Fruit fly (Drosophila melanogaster) whole organism, pupa: Measurements from ENCODE around the gene CG12814.

ENCODE experiments used
- CG10348 ChIP-seq: fragments of 200-800 bp; sonication (Bioruptor generic); IDR thresholded peaks from 2 replicates; pipeline ENCODE4 v1.3.6; 2022; ENCODE audit warnings: missing biosample characterization, missing genetic modification characterization
- CG12605 ChIP-seq: fragments of 200-800 bp; sonication (Bioruptor generic); IDR thresholded peaks from 2 replicates; pipeline ENCODE4 v1.3.6; 2022; ENCODE audit warnings: missing biosample characterization, missing genetic modification characterization
- CG13204 ChIP-seq: fragments of 200-800 bp; sonication (Bioruptor generic); optimal IDR thresholded peaks from 2 replicates; lab custom pipeline; 2018; ENCODE audit warnings: missing biosample characterization, mild to moderate bottlenecking, missing genetic modification characterization, moderate library complexity
- CG14655 ChIP-seq: fragments of 200-800 bp; sonication (Bioruptor generic); optimal IDR thresholded peaks from 3 replicates; lab custom pipeline; 2017; ENCODE audit warnings: mild to moderate bottlenecking, missing biosample characterization, missing genetic modification reagents, missing genetic modification characterization
- CG15710 ChIP-seq: fragments of 200-800 bp; sonication (Bioruptor generic); optimal IDR thresholded peaks from 2 replicates; lab custom pipeline; 2018; ENCODE audit warnings: missing biosample characterization, mild to moderate bottlenecking, missing genetic modification characterization, moderate library complexity
- CG17806 ChIP-seq: fragments of 200-800 bp; sonication (Bioruptor generic); optimal IDR thresholded peaks from 2 replicates; lab custom pipeline; 2018; ENCODE audit warnings: missing biosample characterization, mild to moderate bottlenecking, missing genetic modification characterization, moderate library complexity
- CG32121 ChIP-seq: fragments of 200-800 bp; sonication (Bioruptor generic); IDR thresholded peaks from 2 replicates; pipeline ENCODE4 v1.3.6; 2022; ENCODE audit warnings: missing biosample characterization, missing genetic modification characterization
- CG34367 ChIP-seq: fragments of 200-800 bp; sonication (Bioruptor generic); optimal IDR thresholded peaks from 2 replicates; lab custom pipeline; 2018; ENCODE audit warnings: missing biosample characterization, mild to moderate bottlenecking, missing genetic modification characterization
- CG4496 ChIP-seq: fragments of 200-800 bp; sonication (Bioruptor generic); IDR thresholded peaks from 3 replicates; pipeline ENCODE4 v1.3.6; 2022; ENCODE audit warnings: missing biosample characterization, missing genetic modification characterization
- CG8159 ChIP-seq: fragments of 200-800 bp; sonication (Bioruptor generic); optimal IDR thresholded peaks from 3 replicates; lab custom pipeline; 2018; ENCODE audit warnings: missing biosample characterization, mild to moderate bottlenecking, missing genetic modification characterization, moderate library complexity
- CG8301 ChIP-seq: fragments of 200-800 bp; sonication (Bioruptor generic); optimal IDR thresholded peaks from 2 replicates; lab custom pipeline; 2018; ENCODE audit warnings: missing biosample characterization, mild to moderate bottlenecking, missing genetic modification characterization
- CG9948 ChIP-seq: fragments of 200-800 bp; sonication (Bioruptor generic); optimal IDR thresholded peaks from 2 replicates; lab custom pipeline; 2018; ENCODE audit warnings: missing biosample characterization, mild to moderate bottlenecking, missing genetic modification characterization, moderate library complexity
- D1 ChIP-seq: fragments of 200-800 bp; sonication (Bioruptor generic); optimal IDR thresholded peaks from 2 replicates; lab custom pipeline; 2018; ENCODE audit warnings: missing biosample characterization, mild to moderate bottlenecking, missing genetic modification characterization, moderate library complexity
- EcR ChIP-seq: fragments of 200-800 bp; sonication (Bioruptor generic); optimal IDR thresholded peaks from 3 replicates; lab custom pipeline; 2019; ENCODE audit warnings: missing biosample characterization, missing genetic modification characterization, mild to moderate bottlenecking, moderate library complexity, missing genetic modification reagents
- Ets98B ChIP-seq: fragments of 200-800 bp; sonication (Bioruptor generic); IDR thresholded peaks from 2 replicates; pipeline ENCODE4 v1.3.6; 2022; ENCODE audit warnings: missing biosample characterization, missing genetic modification characterization
- Pif1A ChIP-seq: fragments of 200-800 bp; sonication (Bioruptor generic); optimal IDR thresholded peaks from 3 replicates; lab custom pipeline; 2016; ENCODE audit warnings: missing biosample characterization, missing genetic modification characterization
- Pif1B ChIP-seq: fragments of 200-800 bp; sonication (Bioruptor generic); optimal IDR thresholded peaks from 3 replicates; lab custom pipeline; 2016; ENCODE audit warnings: missing biosample characterization, missing genetic modification characterization
- Snoo ChIP-seq: fragments of 200-800 bp; sonication (Bioruptor generic); optimal IDR thresholded peaks from 3 replicates; lab custom pipeline; 2017; ENCODE audit warnings: missing biosample characterization, mild to moderate bottlenecking, missing genetic modification characterization, inconsistent platforms
- fd96Ca ChIP-seq: fragments of 200-800 bp; sonication (Bioruptor generic); IDR thresholded peaks from 3 replicates; pipeline ENCODE4 v1.3.6; 2022; ENCODE audit warnings: missing biosample characterization, missing genetic modification characterization
- gl ChIP-seq: fragments of 200-800 bp; sonication (Bioruptor generic); optimal IDR thresholded peaks from 2 replicates; lab custom pipeline; 2018; ENCODE audit warnings: missing biosample characterization, mild to moderate bottlenecking, missing genetic modification characterization
- rn ChIP-seq: fragments of 200-800 bp; sonication (Bioruptor generic); IDR thresholded peaks from 2 replicates; pipeline ENCODE4 v1.3.6; 2022; ENCODE audit warnings: missing biosample characterization, missing genetic modification characterization

The CG12814 gene

DNA sequence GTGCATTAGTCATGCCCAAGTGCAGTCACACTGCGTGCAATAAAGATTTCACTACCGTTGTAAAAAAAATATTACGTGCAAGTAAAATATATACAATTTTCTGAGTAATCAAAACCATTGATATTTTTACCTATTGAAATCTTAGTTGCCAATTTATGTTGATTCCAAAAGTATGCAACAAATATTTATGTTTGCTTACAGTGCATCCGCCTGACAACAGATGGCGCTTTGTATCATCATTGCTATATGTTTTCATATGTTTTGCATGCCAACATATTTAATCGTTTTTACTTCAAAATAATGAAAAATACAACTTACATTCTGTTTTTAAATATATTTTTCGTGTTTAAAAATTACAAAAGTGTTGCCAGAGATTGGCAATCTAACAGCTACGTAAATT, 14.2 kb upstream of the CG12814 start:
- TF ChIP-seq D1, result peak; percentile 65
- TF ChIP-seq CG8301, result peak; percentile 8
- TF ChIP-seq rn, result no peak
- no peak for TF ChIP-seq Ets98B (GFP tag; lab: Robert Waterston, UW)
- TF ChIP-seq CG34367, result peak; percentile 2
- TF ChIP-seq gl (tag; lab: Kevin White, UChicago), result no peak
- peak; percentile 22 for TF ChIP-seq CG14655 (GFP tag; lab: Kevin White, UChicago)

DNA sequence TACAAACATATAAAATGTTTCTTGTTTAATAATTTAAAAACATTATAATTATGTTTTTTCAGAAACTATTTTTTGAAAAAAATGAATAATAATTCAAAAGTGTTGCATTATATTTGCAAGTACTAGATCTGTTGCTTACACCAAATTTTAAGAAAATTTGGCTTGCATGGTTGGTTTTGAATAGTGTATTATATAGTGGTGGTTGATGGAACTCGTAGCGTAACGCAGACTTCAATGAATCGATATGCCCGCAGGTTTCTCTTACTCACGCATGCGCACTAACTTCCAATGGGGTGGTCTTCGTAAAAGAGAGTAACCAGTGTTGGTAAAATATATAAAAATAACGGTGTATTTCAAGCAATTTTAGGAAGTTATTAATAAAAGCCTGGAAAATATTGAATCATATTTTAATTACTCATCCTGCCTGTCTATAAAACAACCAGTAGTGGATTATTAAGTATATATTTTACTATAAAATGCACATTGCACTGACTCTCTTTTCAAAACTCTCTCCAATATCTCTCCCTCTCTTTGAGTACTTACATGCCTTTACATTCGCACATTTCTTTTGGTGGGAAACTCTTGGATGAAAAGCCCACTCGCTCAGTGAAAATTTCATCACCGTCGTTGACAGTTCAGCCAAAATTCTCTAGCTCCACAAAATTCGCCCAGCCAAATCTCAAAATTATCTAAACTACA, 830 bp upstream of the CG12814 start, which contains the start of gene Syn:
Gene Syn (plus strand): TSS at position 606 of the 699 bp plus-strand sequence.
- TF ChIP-seq CG8301 (no peak), Ets98B (GFP tag; lab: Robert Waterston, UW) (no peak), CG13204 (no peak), CG15710 (tag; lab: Kevin White, UChicago) (no peak), Pif1A (GFP tag; lab: Kevin White, UChicago) (no peak), CG34367 (no peak), CG14655 (GFP tag; lab: Kevin White, UChicago) (no peak), CG4496 (GFP tag; lab: Robert Waterston, UW) (no peak), EcR (GFP tag; lab: Kevin White, UChicago) (no peak)

DNA sequence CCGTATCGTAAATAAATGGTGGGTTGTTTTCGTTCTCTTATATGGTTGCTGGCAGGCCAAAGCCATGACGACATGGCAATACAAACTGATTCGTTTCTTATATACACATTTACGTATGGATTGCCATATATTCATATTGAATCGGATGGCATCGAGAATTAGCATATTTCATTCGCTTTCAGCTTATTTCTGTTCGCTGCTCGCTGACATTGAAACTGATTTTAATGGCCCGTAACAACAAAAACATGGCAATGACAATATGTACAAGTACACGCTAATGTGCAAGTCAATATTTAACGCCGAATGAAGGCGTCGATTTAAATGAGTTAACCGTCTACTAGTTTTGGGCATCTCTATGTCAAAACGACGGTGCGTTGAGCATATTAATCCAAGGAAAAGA, 3.4 kb downstream of the CG12814 start:
- TF ChIP-seq CG9948 (tag; lab: Kevin White, UChicago), result no peak
- TF ChIP-seq CG32121 (GFP tag; lab: Robert Waterston, UW), result no peak
- TF ChIP-seq CG13204, result no peak
- no peak for TF ChIP-seq CG4496 (GFP tag; lab: Robert Waterston, UW)
- TF ChIP-seq Pif1A (GFP tag; lab: Kevin White, UChicago), result no peak
- no peak for TF ChIP-seq gl (tag; lab: Kevin White, UChicago)
- TF ChIP-seq CG14655 (GFP tag; lab: Kevin White, UChicago), result no peak
- no peak for TF ChIP-seq CG17806 (tag; lab: Kevin White, UChicago)
- TF ChIP-seq Ets98B (GFP tag; lab: Robert Waterston, UW), result no peak

- peak; percentile 46 for TF ChIP-seq CG9948 (tag; lab: Kevin White, UChicago)
- TF ChIP-seq CG8159 (tag; lab: Kevin White, UChicago), result peak; percentile 79
- TF ChIP-seq gl (tag; lab: Kevin White, UChicago), result no peak
- no peak for TF ChIP-seq D1
- TF ChIP-seq fd96Ca, result no peak
- peak; percentile 32 for TF ChIP-seq Pif1A (GFP tag; lab: Kevin White, UChicago)
- TF ChIP-seq CG34367, result peak; percentile 44
- peak; percentile 1 for TF ChIP-seq CG13204
- no peak for TF ChIP-seq CG32121 (GFP tag; lab: Robert Waterston, UW)
- peak; percentile 46 for TF ChIP-seq CG17806 (tag; lab: Kevin White, UChicago)
- peak; percentile 28 for TF ChIP-seq Pif1B (GFP tag; lab: Kevin White, UChicago)
- TF ChIP-seq rn, result no peak
- no peak for TF ChIP-seq CG10348 (GFP tag; lab: Robert Waterston, UW)
- no peak for TF ChIP-seq Snoo
- TF ChIP-seq CG4496 (GFP tag; lab: Robert Waterston, UW), result no peak
- TF ChIP-seq CG14655 (GFP tag; lab: Kevin White, UChicago), result peak; percentile 53
- TF ChIP-seq Ets98B (GFP tag; lab: Robert Waterston, UW), result no peak
- no peak for TF ChIP-seq CG12605
- TF ChIP-seq EcR (GFP tag; lab: Kevin White, UChicago), result no peak
- TF ChIP-seq CG8301, result peak; percentile 8
- peak; percentile 65 for TF ChIP-seq CG15710 (tag; lab: Kevin White, UChicago)
Measured at dm6 chr3R:10176927-10177511, 12.4 kb downstream of the CG12814 start.

- TF ChIP-seq CG34367 (peak; percentile 81), CG32121 (GFP tag; lab: Robert Waterston, UW) (peak; percentile 95), CG17806 (tag; lab: Kevin White, UChicago) (peak; percentile 90), rn (peak; percentile 67; the same call in 1 of the 2 replicates), CG8159 (tag; lab: Kevin White, UChicago) (peak; percentile 91), EcR (GFP tag; lab: Kevin White, UChicago) (peak; percentile 83), Pif1B (GFP tag; lab: Kevin White, UChicago) (peak; percentile 95), CG4496 (GFP tag; lab: Robert Waterston, UW) (peak; percentile 95), CG14655 (GFP tag; lab: Kevin White, UChicago) (peak; percentile 90), CG13204 (peak; percentile 77), gl (tag; lab: Kevin White, UChicago) (peak; percentile 79), Snoo (peak; percentile 93), D1 (peak; percentile 94), CG10348 (GFP tag; lab: Robert Waterston, UW) (peak; percentile 59), Ets98B (GFP tag; lab: Robert Waterston, UW) (peak; percentile 95), fd96Ca (peak; percentile 94), CG15710 (tag; lab: Kevin White, UChicago) (peak; percentile 86), CG8301 (peak; percentile 90), Pif1A (GFP tag; lab: Kevin White, UChicago) (peak; percentile 93), CG9948 (tag; lab: Kevin White, UChicago) (peak; percentile 86), CG12605 (peak; percentile 86)
Measured at dm6 chr3R:10170356-10170876, 19.0 kb downstream of the CG12814 start, which contains the start of gene Best1. Best1 (minus strand) TSS chr3R:10170487.
